Worm (Caenorhabditis elegans): ENCODE results near the gene ubh-3.

The ubh-3 gene

DNA sequence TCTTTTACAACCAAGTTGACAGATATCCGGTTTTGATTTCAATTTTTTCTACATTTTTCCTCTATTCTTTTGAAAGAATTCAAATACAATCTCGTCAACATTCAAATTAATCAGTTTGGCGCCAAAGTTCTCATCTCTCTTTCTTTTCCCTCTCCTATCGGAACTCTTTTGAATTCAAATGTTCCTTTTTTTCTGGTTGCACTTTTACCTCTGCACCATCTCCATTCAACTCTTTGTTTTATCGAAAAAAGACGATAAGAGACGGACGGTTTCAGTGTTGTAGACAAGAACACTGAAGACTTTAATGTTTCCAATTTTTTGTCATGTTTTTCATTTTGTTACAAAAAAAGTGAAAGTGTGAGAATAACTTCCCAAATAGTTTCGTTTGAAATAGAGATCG lies 32.6 kb downstream of the ubh-3 start:
- TF ChIP-seq jun-1 (tag; optimal IDR thresholded peaks at IDR 0.05) (no peak), mab-9 (GFP tag; IDR thresholded peaks at IDR 0.05) (no peak), blmp-1 (tag; optimal IDR thresholded peaks at IDR 0.05) (peak; percentile 13), efl-1 (optimal IDR thresholded peaks at IDR 0.05) (peak in 1 of 2 experiments; percentile 0), efl-1 (GFP tag; optimal IDR thresholded peaks at IDR 0.05 in 1 of 2) (peak; percentile 23 to 83), dpl-1 (GFP tag; optimal IDR thresholded peaks at IDR 0.05) (peak in 1 of 3 experiments; percentile 14)

- TF ChIP-seq lin-35 (GFP tag; optimal IDR thresholded peaks at IDR 0.05) (no peak), unc-98 (GFP tag; IDR thresholded peaks at IDR 0.05) (no peak), hlh-4 (tag; optimal IDR thresholded peaks at IDR 0.05) (no peak), C16A3.4 (tag; optimal IDR thresholded peaks at IDR 0.05) (no peak), dsc-1 (tag; optimal IDR thresholded peaks at IDR 0.05) (no peak), nhr-20 (tag; optimal IDR thresholded peaks at IDR 0.05) (no peak), nhr-76 (tag; optimal IDR thresholded peaks at IDR 0.05) (no peak), nhr-11 (tag; optimal IDR thresholded peaks at IDR 0.05) (no peak), egl-27 (tag; optimal IDR thresholded peaks at IDR 0.05) (no peak), sptf-1 (tag; optimal IDR thresholded peaks at IDR 0.05) (no peak), nhr-237 (tag; optimal IDR thresholded peaks at IDR 0.05) (no peak), ceh-82 (tag; optimal IDR thresholded peaks at IDR 0.05) (no peak)
Observed at ce11 chrV:6471208-6471607, 37.4 kb downstream of the ubh-3 start.

ce11 chrV:6467676-6468075 lies 40.9 kb downstream of the ubh-3 start:
- no peak for TF ChIP-seq efl-3 (GFP tag; optimal IDR thresholded peaks at IDR 0.05)
- peak; percentile 69 for TF ChIP-seq lin-14 (GFP tag; optimal IDR thresholded peaks at IDR 0.05)
- TF ChIP-seq Y116A8C.19 (tag; optimal IDR thresholded peaks at IDR 0.05; ENCODE audit: borderline replicate concordance) = no peak
- peak; percentile 96 for TF ChIP-seq pag-3 (tag; optimal IDR thresholded peaks at IDR 0.05; ENCODE audit: borderline replicate concordance, insufficient read depth)
- TF ChIP-seq rnt-1 (tag; optimal IDR thresholded peaks at IDR 0.05) = peak; percentile 76
- no peak for TF ChIP-seq hlh-4 (tag; optimal IDR thresholded peaks at IDR 0.05)
- no peak for TF ChIP-seq nhr-76 (tag; optimal IDR thresholded peaks at IDR 0.05)
- TF ChIP-seq unc-62 (GFP tag; optimal IDR thresholded peaks at IDR 0.05) = no peak
- peak in 1 of 2 experiments; percentile 12 for TF ChIP-seq lsy-2 (tag; optimal IDR thresholded peaks at IDR 0.05)
- peak; percentile 26 for TF ChIP-seq lin-39 (tag; optimal IDR thresholded peaks at IDR 0.05)
- TF ChIP-seq nhr-71 (tag; optimal IDR thresholded peaks at IDR 0.05) = peak; percentile 22
- no peak for TF ChIP-seq nhr-77 (tag; optimal IDR thresholded peaks at IDR 0.05)

ce11 chrV:6464765-6465164 lies 43.8 kb downstream of the ubh-3 start, which contains the start of gene unc-83:
unc-83 (plus strand) TSS chrV:6465065.
- TF ChIP-seq nhr-28 (tag; optimal IDR thresholded peaks at IDR 0.05) = no peak
- no peak for TF ChIP-seq nhr-20 (tag; optimal IDR thresholded peaks at IDR 0.05)
- TF ChIP-seq F16B12.6 (tag; optimal IDR thresholded peaks at IDR 0.05) = no peak
- TF ChIP-seq blmp-1 (tag; optimal IDR thresholded peaks at IDR 0.05) = no peak
- TF ChIP-seq pqm-1 (tag; optimal IDR thresholded peaks at IDR 0.05) = no peak

- TF ChIP-seq ceh-82 (tag; optimal IDR thresholded peaks at IDR 0.05) = no peak
- TF ChIP-seq blmp-1 (tag; optimal IDR thresholded peaks at IDR 0.05) = peak; percentile 13
Observed at ce11 chrV:6464238-6464637, 44.4 kb downstream of the ubh-3 start.

DNA sequence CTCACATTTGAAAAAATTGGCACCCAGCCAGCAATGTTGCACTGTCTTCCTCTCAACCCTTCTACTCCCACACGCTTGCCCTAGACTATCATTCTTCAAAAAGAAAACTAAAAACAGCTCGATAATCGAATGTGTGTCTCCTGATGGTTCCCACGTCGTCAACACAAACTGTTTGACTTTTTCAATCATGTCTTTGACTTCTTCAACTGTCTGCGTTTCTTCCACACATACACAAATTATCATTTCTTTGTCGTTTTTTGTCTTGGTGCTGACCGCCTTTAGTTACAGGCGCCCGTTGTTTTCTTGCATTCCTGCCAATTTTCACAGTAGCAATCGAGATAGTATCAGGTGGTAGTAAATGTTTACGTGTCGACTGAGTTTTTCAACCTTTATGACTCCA lies 46.0 kb downstream of the ubh-3 start:
- no peak for TF ChIP-seq jun-1 (tag; optimal IDR thresholded peaks at IDR 0.05)
- peak; percentile 12 for TF ChIP-seq blmp-1 (tag; optimal IDR thresholded peaks at IDR 0.05)
- TF ChIP-seq zip-4 (GFP tag; optimal IDR thresholded peaks at IDR 0.05) = no peak
- no peak for TF ChIP-seq fos-1 (tag; optimal IDR thresholded peaks at IDR 0.05)
- TF ChIP-seq mef-2 (tag; optimal IDR thresholded peaks at IDR 0.05) = no peak
- TF ChIP-seq nhr-20 (tag; optimal IDR thresholded peaks at IDR 0.05) = peak; percentile 14
- no peak for TF ChIP-seq unc-30 (tag; optimal IDR thresholded peaks at IDR 0.05)
- TF ChIP-seq lsy-2 (tag; optimal IDR thresholded peaks at IDR 0.05) = peak in 1 of 2 experiments; percentile 15
- TF ChIP-seq tlp-1 (tag; optimal IDR thresholded peaks at IDR 0.05) = no peak
- TF ChIP-seq unc-98 (GFP tag; IDR thresholded peaks at IDR 0.05) = no peak
- peak; percentile 18 for TF ChIP-seq snu-23 (GFP tag; optimal IDR thresholded peaks at IDR 0.05)
- peak; percentile 24 for TF ChIP-seq elt-2 (tag; optimal IDR thresholded peaks at IDR 0.05)
- no peak for TF ChIP-seq C16A3.4 (tag; optimal IDR thresholded peaks at IDR 0.05)
- TF ChIP-seq nhr-90 (tag; optimal IDR thresholded peaks at IDR 0.05; ENCODE audit: poor library complexity) = no peak
- TF ChIP-seq nhr-12 (tag; optimal IDR thresholded peaks at IDR 0.05) = no peak
- no peak for TF ChIP-seq dpl-1 (GFP tag; optimal IDR thresholded peaks at IDR 0.05)
- peak; percentile 87 for TF ChIP-seq nhr-85 (tag)
- no peak for TF ChIP-seq pqm-1 (tag; optimal IDR thresholded peaks at IDR 0.05)
- peak in 1 of 2 experiments; percentile 64 for TF ChIP-seq lin-35 (GFP tag; optimal IDR thresholded peaks at IDR 0.05)
- peak; percentile 33 for TF ChIP-seq lin-14 (GFP tag; optimal IDR thresholded peaks at IDR 0.05)
- peak; percentile 13 for TF ChIP-seq vab-15 (tag; optimal IDR thresholded peaks at IDR 0.05)
- no peak for TF ChIP-seq irx-1 (tag; optimal IDR thresholded peaks at IDR 0.05)
